Worm (Caenorhabditis elegans) whole organism, midembryonic: ENCODE data around the gene F07B10.4.

Source experiments
- T22C8.4 ChIP-seq: fragments of 200-800 bp; sonication (Bioruptor generic); IDR thresholded peaks from 2 replicates; pipeline ENCODE4 v1.3.6; 2022; ENCODE audit warnings: missing genetic modification characterization, missing compliant biosample characterization
- cog-1 ChIP-seq: sonication (generic microtip); optimal IDR thresholded peaks from 2 replicates; lab custom pipeline; 2016; ENCODE audit warnings: missing genetic modification characterization, missing compliant biosample characterization
- flt-1 ChIP-seq: fragments of 200-800 bp; sonication (Bioruptor generic); IDR thresholded peaks from 2 replicates; pipeline ENCODE4 v1.3.6; 2022; ENCODE audit warnings: missing genetic modification characterization, missing compliant biosample characterization
- klf-2 ChIP-seq: fragments of 200-800 bp; sonication (Bioruptor generic); conservative IDR thresholded peaks from 2 replicates; pipeline ENCODE4 v1.3.6; 2022; ENCODE audit warnings: missing genetic modification reagents, missing genetic modification characterization, missing compliant biosample characterization
- med-1 ChIP-seq: sonication (generic microtip); optimal IDR thresholded peaks from 2 replicates; lab custom pipeline; 2017; ENCODE audit warnings: missing genetic modification characterization, mild to moderate bottlenecking, missing compliant biosample characterization, antibody characterized with exemption, missing genetic modification reagents; ENCODE audit not compliant: insufficient read depth
- ref-1 ChIP-seq: fragments of 200-800 bp; sonication (Bioruptor generic); conservative IDR thresholded peaks from 2 replicates; pipeline ENCODE4 v1.3.6; 2022; ENCODE audit warnings: missing genetic modification reagents, missing genetic modification characterization, missing compliant biosample characterization
- tab-1 ChIP-seq: fragments of 200-800 bp; sonication (Bioruptor generic); IDR thresholded peaks from 2 replicates; pipeline ENCODE4 v1.3.6; 2022; ENCODE audit warnings: missing genetic modification characterization, missing compliant biosample characterization
- ztf-23 ChIP-seq: fragments of 200-800 bp; sonication (Bioruptor generic); IDR thresholded peaks from 2 replicates; pipeline ENCODE4 v1.3.6; 2022; ENCODE audit warnings: missing genetic modification reagents, missing genetic modification characterization, missing compliant biosample characterization
- ztf-29 ChIP-seq: fragments of 200-800 bp; sonication (Bioruptor generic); IDR thresholded peaks from 2 replicates; pipeline ENCODE4 v1.3.6; 2022; ENCODE audit warnings: missing genetic modification reagents, missing genetic modification characterization, missing compliant biosample characterization

DNA sequence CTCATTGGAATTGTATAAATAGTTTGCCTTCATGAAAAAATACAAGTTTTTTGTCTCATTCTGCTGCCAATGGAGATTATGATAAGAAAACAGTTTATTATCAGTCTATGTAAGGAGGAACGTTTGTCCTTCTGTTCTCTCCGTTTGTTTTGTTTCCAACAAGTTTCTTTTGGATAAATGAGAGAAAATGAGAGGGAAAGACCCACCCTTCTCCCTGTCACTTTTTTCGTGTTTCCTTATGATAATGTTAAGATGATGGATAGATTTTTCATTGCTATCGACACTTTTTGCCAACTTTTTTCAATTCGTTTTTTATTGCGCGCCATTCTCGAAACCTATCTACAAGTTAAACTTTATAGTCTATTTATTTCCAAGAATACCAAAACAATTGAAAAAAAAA is 31.7 kb downstream of the F07B10.4 start:
- no peak for TF ChIP-seq flt-1 (GFP tag; lab: Robert Waterston, UW)
- no peak for TF ChIP-seq klf-2 (GFP tag; lab: Robert Waterston, UW)
- TF ChIP-seq tab-1 = no peak
- TF ChIP-seq ztf-29 = no peak
- no peak for TF ChIP-seq ztf-23 (GFP tag; lab: Robert Waterston, UW)
- TF ChIP-seq ref-1 (GFP tag; lab: Robert Waterston, UW) = no peak
- no peak for TF ChIP-seq cog-1 (tag; lab: Kevin White, UChicago)
- no peak for TF ChIP-seq T22C8.4
- no peak for TF ChIP-seq med-1 (GFP tag; lab: Kevin White, UChicago)
